Worm (Caenorhabditis elegans) whole organism, young adult: ENCODE data around the gene C25H3.7.

ENCODE experiments used
- B0336.3 ChIP-seq: fragments of 200-800 bp; sonication (Bioruptor generic); IDR thresholded peaks from 2 replicates; pipeline ENCODE4 v1.3.6; 2022; ENCODE audit warnings: missing genetic modification characterization, missing compliant biosample characterization
- D2030.7 ChIP-seq: fragments of 200-800 bp; sonication (Bioruptor generic); IDR thresholded peaks from 2 replicates; pipeline ENCODE4 v1.3.6; 2022; ENCODE audit warnings: missing genetic modification reagents, missing genetic modification characterization, missing compliant biosample characterization
- F37B4.10 ChIP-seq: fragments of 200-800 bp; sonication (Bioruptor generic); IDR thresholded peaks from 2 replicates; pipeline ENCODE4 v1.3.6; 2022; ENCODE audit warnings: missing genetic modification characterization, missing compliant biosample characterization
- F52B5.7 ChIP-seq: sonication (generic microtip); optimal IDR thresholded peaks from 2 replicates; lab custom pipeline; 2016; ENCODE audit warnings: mild to moderate bottlenecking, missing genetic modification characterization, missing compliant biosample characterization
- T07F8.4 ChIP-seq: sonication (generic microtip); optimal IDR thresholded peaks from 2 replicates; lab custom pipeline; 2016; ENCODE audit warnings: mild to moderate bottlenecking, missing genetic modification characterization, moderate library complexity, missing compliant biosample characterization
- Y56A3A.18 ChIP-seq: fragments of 200-800 bp; sonication (Bioruptor generic); IDR thresholded peaks from 2 replicates; pipeline ENCODE4 v1.3.6; 2022; ENCODE audit warnings: missing genetic modification reagents, missing genetic modification characterization, missing compliant biosample characterization
- Y95B8A.8 ChIP-seq: fragments of 200-800 bp; sonication (Bioruptor generic); IDR thresholded peaks from 2 replicates; pipeline ENCODE4 v1.3.6; 2022; ENCODE audit warnings: missing genetic modification reagents, missing genetic modification characterization, missing compliant biosample characterization
- ZK185.1 ChIP-seq: sonication (generic microtip); optimal IDR thresholded peaks from 2 replicates; lab custom pipeline; 2016; ENCODE audit warnings: mild to moderate bottlenecking, missing genetic modification characterization, missing compliant biosample characterization; ENCODE audit not compliant: poor library complexity, severe bottlenecking
- ama-1 ChIP-seq, 3 experiments: fragments of 150-350 bp in 1 of 3; sonication (generic microtip) in 2 of 3; optimal IDR thresholded peaks; 2 replicates each; lab custom pipeline; 2014 to 2018; ENCODE audit warnings: missing biosample characterization in 2 of 3, missing genetic modification characterization in 2 of 3, missing genetic modification reagents in 2 of 3
- athp-1 ChIP-seq: sonication (generic microtip); optimal IDR thresholded peaks from 2 replicates; lab custom pipeline; 2017; ENCODE audit warnings: mild to moderate bottlenecking, missing genetic modification characterization, missing compliant biosample characterization
- ccch-3 ChIP-seq: fragments of 200-800 bp; sonication (Bioruptor generic); optimal IDR thresholded peaks from 2 replicates; lab custom pipeline; 2018; ENCODE audit warnings: mild to moderate bottlenecking, missing genetic modification characterization, missing compliant biosample characterization
- cebp-1 ChIP-seq, 2 experiments: fragments of 200-800 bp in 1 of 2; sonication (Bioruptor generic) in 1 of 2; sonication (generic microtip) in 1 of 2; IDR thresholded peaks in 1 of 2; optimal IDR thresholded peaks in 1 of 2; 2 replicates each; pipeline versions ENCODE4 v1.3.6 to Lab custom; 2017 to 2022; ENCODE audit warnings: missing compliant biosample characterization in 2 of 2, missing genetic modification characterization in 2 of 2, mild to moderate bottlenecking in 1 of 2, missing genetic modification reagents in 1 of 2, moderate library complexity in 1 of 2
- ceh-27 ChIP-seq: fragments of 200-800 bp; sonication (Bioruptor generic); optimal IDR thresholded peaks from 2 replicates; lab custom pipeline; 2018; ENCODE audit warnings: mild to moderate bottlenecking, missing genetic modification characterization, moderate library complexity, missing compliant biosample characterization
- ceh-79 ChIP-seq: sonication (generic microtip); optimal IDR thresholded peaks from 2 replicates; lab custom pipeline; 2017; ENCODE audit warnings: mild to moderate bottlenecking, missing genetic modification characterization, missing compliant biosample characterization
- die-1 ChIP-seq: sonication (generic microtip); optimal IDR thresholded peaks from 2 replicates; lab custom pipeline; 2016; ENCODE audit warnings: missing genotype, mild to moderate bottlenecking, missing genetic modification characterization, missing compliant biosample characterization
- dpff-1 ChIP-seq: sonication (generic microtip); optimal IDR thresholded peaks from 2 replicates; lab custom pipeline; 2017; ENCODE audit warnings: mild to moderate bottlenecking, missing genetic modification characterization, missing compliant biosample characterization
- egl-18 ChIP-seq: fragments of 200-800 bp; sonication (Bioruptor generic); IDR thresholded peaks from 2 replicates; pipeline ENCODE4 v1.3.6; 2022; ENCODE audit warnings: missing genetic modification reagents, missing genetic modification characterization, missing compliant biosample characterization
- ekl-4 ChIP-seq: fragments of 200-800 bp; sonication (Bioruptor generic); IDR thresholded peaks from 2 replicates; pipeline ENCODE4 v1.3.6; 2022; ENCODE audit warnings: missing genetic modification reagents, missing genetic modification characterization, missing compliant biosample characterization
- ets-4 ChIP-seq: fragments of 200-800 bp; sonication (Bioruptor generic); optimal IDR thresholded peaks from 2 replicates; lab custom pipeline; 2018; ENCODE audit warnings: mild to moderate bottlenecking, missing genetic modification characterization, missing compliant biosample characterization
- gei-17 ChIP-seq: fragments of 200-800 bp; sonication (Bioruptor generic); optimal IDR thresholded peaks from 2 replicates; lab custom pipeline; 2018; ENCODE audit warnings: mild to moderate bottlenecking, missing genetic modification characterization, missing compliant biosample characterization
- him-1 ChIP-seq: sonication (generic microtip); optimal IDR thresholded peaks from 2 replicates; lab custom pipeline; 2016; ENCODE audit warnings: missing genotype, missing genetic modification reagents, missing genetic modification characterization, missing compliant biosample characterization
- hmg-1.2 ChIP-seq: fragments of 200-800 bp; sonication (Bioruptor generic); IDR thresholded peaks from 2 replicates; pipeline ENCODE4 v1.3.6; 2022; ENCODE audit warnings: missing genetic modification reagents, missing genetic modification characterization, missing compliant biosample characterization
- hrde-1 ChIP-seq: sonication (generic microtip); optimal IDR thresholded peaks from 2 replicates; lab custom pipeline; 2016; ENCODE audit warnings: missing genetic modification characterization, mild to moderate bottlenecking, missing compliant biosample characterization, moderate library complexity, missing genotype, missing genetic modification reagents, borderline replicate concordance
- hsf-1 ChIP-seq: fragments of 200-800 bp; sonication (Bioruptor generic); IDR thresholded peaks from 2 replicates; pipeline ENCODE4 v1.3.6; 2022; ENCODE audit warnings: missing genetic modification reagents, missing genetic modification characterization, missing compliant biosample characterization
- lin-26 ChIP-seq: fragments of 200-800 bp; sonication (Bioruptor generic); IDR thresholded peaks from 2 replicates; pipeline ENCODE4 v1.3.6; 2022; ENCODE audit warnings: missing genetic modification reagents, missing genetic modification characterization, missing compliant biosample characterization
- lin-54 ChIP-seq: fragments of 200-800 bp; sonication (Bioruptor generic); optimal IDR thresholded peaks from 2 replicates; lab custom pipeline; 2018; ENCODE audit warnings: mild to moderate bottlenecking, missing genetic modification characterization, missing compliant biosample characterization
- madf-6 ChIP-seq: fragments of 200-800 bp; sonication (Bioruptor generic); IDR thresholded peaks from 2 replicates; pipeline ENCODE4 v1.3.6; 2022; ENCODE audit warnings: missing genetic modification reagents, missing genetic modification characterization, missing compliant biosample characterization
- mel-28 ChIP-seq: sonication (generic microtip); optimal IDR thresholded peaks from 2 replicates; lab custom pipeline; 2016; ENCODE audit warnings: borderline replicate concordance, mild to moderate bottlenecking, missing genetic modification characterization, missing compliant biosample characterization
- nfyb-1 ChIP-seq: fragments of 200-800 bp; sonication (Bioruptor generic); IDR thresholded peaks from 2 replicates; pipeline ENCODE4 v1.3.6; 2022; ENCODE audit warnings: missing genetic modification reagents, missing genetic modification characterization, missing compliant biosample characterization
- rec-8 ChIP-seq, 2 experiments: sonication (generic microtip); optimal IDR thresholded peaks; 2 replicates each; lab custom pipeline; 2016; ENCODE audit warnings: mild to moderate bottlenecking in 2 of 2, missing genetic modification characterization in 2 of 2, missing genetic modification reagents in 2 of 2, missing genotype in 2 of 2, missing biosample characterization in 1 of 2, missing compliant biosample characterization in 1 of 2, moderate library complexity in 1 of 2
- sdz-38 ChIP-seq: sonication (generic microtip); optimal IDR thresholded peaks from 2 replicates; lab custom pipeline; 2016; ENCODE audit warnings: missing genotype, missing genetic modification characterization, missing compliant biosample characterization
- snpc-1.1 ChIP-seq: sonication (generic microtip); optimal IDR thresholded peaks from 2 replicates; lab custom pipeline; 2017; ENCODE audit warnings: missing genetic modification characterization, mild to moderate bottlenecking, missing compliant biosample characterization, antibody characterized with exemption, moderate library complexity, missing genotype, missing genetic modification reagents; ENCODE audit not compliant: insufficient read depth
- snpc-3.4 ChIP-seq: sonication (generic microtip); optimal IDR thresholded peaks from 2 replicates; lab custom pipeline; 2017; ENCODE audit warnings: missing genetic modification characterization, mild to moderate bottlenecking, missing compliant biosample characterization, antibody characterized with exemption, moderate library complexity, missing genotype, missing genetic modification reagents
- snpc-4 ChIP-seq, 5 experiments: fragments of 150-350 bp in 1 of 5; sonication (generic microtip) in 4 of 5; optimal IDR thresholded peaks; 2 replicates each; lab custom pipeline; 2014 to 2018; ENCODE audit warnings: missing genetic modification characterization in 5 of 5, missing biosample characterization in 3 of 5, antibody characterized with exemption in 2 of 5, mild to moderate bottlenecking in 2 of 5, missing compliant biosample characterization in 2 of 5, missing genotype in 2 of 5, moderate library complexity in 2 of 5, missing genetic modification reagents in 1 of 5
- ztf-18 ChIP-seq: sonication (generic microtip); optimal IDR thresholded peaks from 2 replicates; lab custom pipeline; 2016; ENCODE audit warnings: missing genotype, mild to moderate bottlenecking, missing genetic modification characterization, missing compliant biosample characterization
- ztf-26 ChIP-seq: sonication (generic microtip); optimal IDR thresholded peaks from 2 replicates; lab custom pipeline; 2017; ENCODE audit warnings: missing genetic modification characterization, missing compliant biosample characterization
- ztf-3 ChIP-seq: fragments of 200-800 bp; sonication (Bioruptor generic); optimal IDR thresholded peaks from 2 replicates; lab custom pipeline; 2018; ENCODE audit warnings: mild to moderate bottlenecking, missing genetic modification characterization, missing compliant biosample characterization

Gene C25H3.7

ce11 chrII:5712126-5712525, 43.4 kb upstream of the C25H3.7 start:
- TF ChIP-seq ZK185.1 (tag; lab: Kevin White, UChicago) (peak; percentile 35), madf-6 (GFP tag; lab: Robert Waterston, UW) (peak; percentile 40; the same call in 1 of the 2 replicates), lin-26 (GFP tag; lab: Robert Waterston, UW) (peak; percentile 38; the same call in 1 of the 2 replicates), ztf-26 (tag; lab: Kevin White, UChicago) (no peak), cebp-1 (GFP tag; IDR thresholded peaks at IDR 0.05; lab: Robert Waterston, UW) (no peak), cebp-1 (tag; optimal IDR thresholded peaks at IDR 0.05; lab: Kevin White, UChicago) (peak; percentile 24), him-1 (tag; lab: Kevin White, UChicago) (peak; percentile 3), ama-1 (optimal IDR thresholded peaks at IDR 0.05; lab: Kevin White, UChicago) (no peak), ama-1 (GFP tag; optimal IDR thresholded peaks at IDR 0.05; lab: Kevin White, UChicago) (peak in 1 of 2 experiments; percentile 45), snpc-4 (GFP tag; optimal IDR thresholded peaks at IDR 0.05; lab: Kevin White, UChicago) (peak; percentile 24), snpc-4 (tag; optimal IDR thresholded peaks at IDR 0.05; lab: Kevin White, UChicago) (peak in 1 of 4 experiments; percentile 30), ceh-79 (tag; lab: Kevin White, UChicago) (no peak), athp-1 (tag; lab: Kevin White, UChicago) (no peak), nfyb-1 (GFP tag; lab: Robert Waterston, UW) (peak; percentile 58; the same call in 1 of the 2 replicates), lin-54 (peak; percentile 20), snpc-3.4 (tag; lab: Kevin White, UChicago) (peak; percentile 50), die-1 (tag; lab: Kevin White, UChicago) (no peak), hrde-1 (tag; lab: Kevin White, UChicago) (peak; percentile 68), B0336.3 (peak; percentile 60; the same call in 1 of the 2 replicates), F52B5.7 (peak; percentile 43), hsf-1 (GFP tag; lab: Robert Waterston, UW) (peak; percentile 67), ekl-4 (peak; percentile 43; the same call in 1 of the 2 replicates), Y95B8A.8 (GFP tag; lab: Robert Waterston, UW) (peak; percentile 63; the same call in 1 of the 2 replicates), F37B4.10 (GFP tag; lab: Robert Waterston, UW) (no peak)
- TF ChIP-seq, all 124 proteins: peak for 16

DNA sequence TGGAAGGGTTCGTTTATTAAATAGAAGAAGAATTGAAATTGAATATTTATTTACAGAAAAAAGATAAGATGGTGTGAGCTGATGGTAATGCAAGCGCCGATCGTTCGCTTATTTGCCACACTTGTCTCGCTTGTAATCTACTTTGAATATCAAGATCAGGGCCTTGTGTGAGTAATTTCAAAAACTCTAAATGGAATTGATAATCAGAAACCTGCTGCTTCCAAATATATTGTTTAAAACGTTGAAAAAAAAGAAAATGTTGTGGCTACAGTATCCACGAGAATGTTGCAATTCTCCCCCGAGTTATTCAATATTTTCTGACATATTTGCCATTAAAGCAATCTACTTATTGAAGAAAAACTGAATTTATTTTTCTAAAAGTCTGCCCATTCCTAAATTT, 42.1 kb upstream of the C25H3.7 start:
- no peak for TF ChIP-seq ceh-27
- no peak for TF ChIP-seq D2030.7
- TF ChIP-seq dpff-1 (tag; lab: Kevin White, UChicago): no peak
- TF ChIP-seq Y56A3A.18 (GFP tag; lab: Robert Waterston, UW): no peak
- no peak for TF ChIP-seq lin-26 (GFP tag; lab: Robert Waterston, UW)
- TF ChIP-seq snpc-1.1: no peak
- TF ChIP-seq ztf-18 (tag; lab: Kevin White, UChicago): no peak
- no peak for TF ChIP-seq T07F8.4
- TF ChIP-seq lin-54: no peak
- no peak for TF ChIP-seq hmg-1.2
- TF ChIP-seq ekl-4: no peak
- no peak for TF ChIP-seq rec-8 (tag; optimal IDR thresholded peaks at IDR 0.05; lab: Kevin White, UChicago)
- no peak for TF ChIP-seq egl-18 (GFP tag; lab: Robert Waterston, UW)
- TF ChIP-seq mel-28: no peak
- TF ChIP-seq ccch-3 (GFP tag; lab: Kevin White, UChicago): no peak
- TF ChIP-seq ets-4 (GFP tag; lab: Kevin White, UChicago): no peak
- TF ChIP-seq gei-17 (GFP tag; lab: Kevin White, UChicago): no peak
- TF ChIP-seq sdz-38: no peak
- no peak for TF ChIP-seq hrde-1 (tag; lab: Kevin White, UChicago)
- TF ChIP-seq ztf-3 (GFP tag; lab: Kevin White, UChicago): no peak
